Worm (Caenorhabditis elegans) whole organism, L3 larva: Measurements from ENCODE around the gene Y37H2A.1.

ENCODE experiments used
- R02D3.7 ChIP-seq: fragments of 150-350 bp; optimal IDR thresholded peaks from 2 replicates; lab custom pipeline; 2014; ENCODE audit warnings: missing biosample characterization, missing genetic modification characterization
- aly-2 ChIP-seq: fragments of 150-350 bp; optimal IDR thresholded peaks from 2 replicates; lab custom pipeline; 2014; ENCODE audit warnings: missing biosample characterization, missing genetic modification characterization
- ama-1 ChIP-seq: fragments of 150-350 bp; optimal IDR thresholded peaks from 2 replicates; lab custom pipeline; 2018
- ceh-28 ChIP-seq: fragments of 150-350 bp; optimal IDR thresholded peaks from 2 replicates; lab custom pipeline; 2014; ENCODE audit warnings: missing biosample characterization, missing genetic modification reagents, missing genetic modification characterization
- ceh-82 ChIP-seq: fragments of 150-350 bp; optimal IDR thresholded peaks from 2 replicates; lab custom pipeline; 2014; ENCODE audit warnings: missing biosample characterization, missing genetic modification characterization
- ceh-9 ChIP-seq: sonication (generic microtip); optimal IDR thresholded peaks from 2 replicates; lab custom pipeline; 2018; ENCODE audit warnings: missing biosample characterization, missing genetic modification characterization
- daf-12 ChIP-seq: fragments of 150-350 bp; optimal IDR thresholded peaks from 2 replicates; lab custom pipeline; 2014; ENCODE audit warnings: missing biosample characterization, missing genetic modification reagents, missing genetic modification characterization
- egl-27 ChIP-seq: sonication (generic microtip); optimal IDR thresholded peaks from 4 replicates; lab custom pipeline; 2017; ENCODE audit warnings: missing biosample characterization, missing genetic modification reagents, missing genetic modification characterization
- egl-5 ChIP-seq: fragments of 150-350 bp; optimal IDR thresholded peaks from 2 replicates; lab custom pipeline; 2017; ENCODE audit warnings: missing biosample characterization, missing genetic modification reagents, missing genetic modification characterization, inconsistent platforms
- elt-1 ChIP-seq: fragments of 150-350 bp; optimal IDR thresholded peaks from 2 replicates; lab custom pipeline; 2014; ENCODE audit warnings: missing biosample characterization, missing genetic modification characterization
- elt-2 ChIP-seq: sonication (generic microtip); optimal IDR thresholded peaks from 2 replicates; lab custom pipeline; 2016; ENCODE audit warnings: missing genetic modification reagents, mild to moderate bottlenecking, missing genetic modification characterization, missing compliant biosample characterization
- elt-3 ChIP-seq, 3 experiments: fragments of 150-350 bp in 1 of 3; sonication (generic microtip) in 2 of 3; optimal IDR thresholded peaks; 2 replicates in 2 of 3; 4 replicates in 1 of 3; lab custom pipeline; 2014 to 2017; ENCODE audit warnings: missing biosample characterization in 3 of 3, missing genetic modification characterization in 3 of 3
- eor-1 ChIP-seq, 2 experiments: fragments of 150-350 bp; optimal IDR thresholded peaks; 2 replicates each; lab custom pipeline; 2014 to 2018; ENCODE audit warnings: missing biosample characterization in 2 of 2, missing genetic modification characterization in 2 of 2
- fkh-10 ChIP-seq: sonication (generic microtip); optimal IDR thresholded peaks from 2 replicates; lab custom pipeline; 2017; ENCODE audit warnings: missing biosample characterization, missing genetic modification reagents, missing genetic modification characterization
- fkh-2 ChIP-seq: fragments of 150-350 bp; optimal IDR thresholded peaks from 2 replicates; lab custom pipeline; 2014; ENCODE audit warnings: missing biosample characterization, missing genetic modification reagents, missing genetic modification characterization
- fos-1 ChIP-seq: fragments of 150-350 bp; optimal IDR thresholded peaks from 2 replicates; lab custom pipeline; 2014; ENCODE audit warnings: missing biosample characterization, missing genetic modification characterization
- hmg-11 ChIP-seq: sonication (generic microtip); optimal IDR thresholded peaks from 2 replicates; lab custom pipeline; 2016; ENCODE audit warnings: missing genetic modification characterization, missing compliant biosample characterization
- jun-1 ChIP-seq: fragments of 150-350 bp; optimal IDR thresholded peaks from 2 replicates; lab custom pipeline; 2014; ENCODE audit warnings: missing biosample characterization, missing genetic modification reagents, missing genetic modification characterization
- lin-15B ChIP-seq: fragments of 150-350 bp; optimal IDR thresholded peaks from 2 replicates; lab custom pipeline; 2014; ENCODE audit warnings: missing biosample characterization, missing genetic modification characterization
- lin-39 ChIP-seq: fragments of 150-350 bp; optimal IDR thresholded peaks from 2 replicates; lab custom pipeline; 2018; ENCODE audit warnings: missing biosample characterization, missing genetic modification reagents, missing genetic modification characterization
- lsy-12 ChIP-seq: sonication (generic microtip); optimal IDR thresholded peaks from 2 replicates; lab custom pipeline; 2016; ENCODE audit warnings: mild to moderate bottlenecking, missing genetic modification characterization, missing compliant biosample characterization
- mdl-1 ChIP-seq: fragments of 150-350 bp; optimal IDR thresholded peaks from 2 replicates; lab custom pipeline; 2014; ENCODE audit warnings: missing biosample characterization, missing genetic modification characterization
- nfya-1 ChIP-seq: sonication (generic microtip); optimal IDR thresholded peaks from 2 replicates; lab custom pipeline; 2017; ENCODE audit warnings: missing genetic modification characterization, mild to moderate bottlenecking, missing compliant biosample characterization, antibody characterized with exemption, moderate library complexity; ENCODE audit not compliant: insufficient read depth
- nhr-11 ChIP-seq: fragments of 150-350 bp; optimal IDR thresholded peaks from 2 replicates; lab custom pipeline; 2014; ENCODE audit warnings: missing biosample characterization, missing genetic modification characterization
- nhr-12 ChIP-seq: fragments of 150-350 bp; optimal IDR thresholded peaks from 2 replicates; lab custom pipeline; 2014; ENCODE audit warnings: missing biosample characterization, missing genetic modification characterization
- nhr-23 ChIP-seq: fragments of 150-350 bp; optimal IDR thresholded peaks from 2 replicates; lab custom pipeline; 2014; ENCODE audit warnings: missing biosample characterization, missing genetic modification reagents, missing genetic modification characterization
- nhr-237 ChIP-seq: fragments of 150-350 bp; optimal IDR thresholded peaks from 2 replicates; lab custom pipeline; 2014; ENCODE audit warnings: missing biosample characterization, missing genetic modification characterization
- nhr-25 ChIP-seq: sonication (generic microtip); optimal IDR thresholded peaks from 2 replicates; lab custom pipeline; 2017; ENCODE audit warnings: missing biosample characterization, missing genetic modification characterization
- nhr-28 ChIP-seq: fragments of 150-350 bp; optimal IDR thresholded peaks from 2 replicates; lab custom pipeline; 2014; ENCODE audit warnings: missing biosample characterization, missing genetic modification characterization
- nhr-43 ChIP-seq: sonication (generic microtip); optimal IDR thresholded peaks from 2 replicates; lab custom pipeline; 2016; ENCODE audit warnings: mild to moderate bottlenecking, missing genetic modification characterization, missing compliant biosample characterization; ENCODE audit not compliant: poor library complexity, severe bottlenecking
- nhr-67 ChIP-seq: fragments of 150-350 bp; optimal IDR thresholded peaks from 2 replicates; lab custom pipeline; 2014; ENCODE audit warnings: missing biosample characterization, missing genetic modification characterization
- nhr-76 ChIP-seq: fragments of 150-350 bp; sonication (generic microtip); optimal IDR thresholded peaks from 5 replicates; lab custom pipeline; 2014; ENCODE audit warnings: missing biosample characterization, missing genetic modification characterization
- nhr-77 ChIP-seq: fragments of 150-350 bp; optimal IDR thresholded peaks from 2 replicates; lab custom pipeline; 2014; ENCODE audit warnings: missing biosample characterization, missing genetic modification characterization
- pha-4 ChIP-seq: fragments of 150-350 bp; optimal IDR thresholded peaks from 2 replicates; lab custom pipeline; 2014; ENCODE audit warnings: missing biosample characterization, missing genetic modification reagents, missing genetic modification characterization
- pqm-1 ChIP-seq: fragments of 150-350 bp; optimal IDR thresholded peaks from 2 replicates; lab custom pipeline; 2017; ENCODE audit warnings: missing biosample characterization, missing genetic modification characterization, inconsistent platforms
- sea-2 ChIP-seq: fragments of 150-350 bp; sonication (generic microtip); optimal IDR thresholded peaks from 4 replicates; lab custom pipeline; 2014; ENCODE audit warnings: missing biosample characterization, missing genetic modification reagents, missing genetic modification characterization
- skn-1 ChIP-seq: fragments of 150-350 bp; optimal IDR thresholded peaks from 2 replicates; lab custom pipeline; 2014; ENCODE audit warnings: missing biosample characterization, missing genetic modification characterization
- snpc-4 ChIP-seq: fragments of 150-350 bp; optimal IDR thresholded peaks from 2 replicates; lab custom pipeline; 2014; ENCODE audit warnings: missing biosample characterization, missing genetic modification characterization
- tbx-2 ChIP-seq: sonication (generic microtip); optimal IDR thresholded peaks from 2 replicates; lab custom pipeline; 2016; ENCODE audit warnings: mild to moderate bottlenecking, missing genetic modification characterization, missing compliant biosample characterization
- unc-39 ChIP-seq: sonication (generic microtip); optimal IDR thresholded peaks from 4 replicates; lab custom pipeline; 2017; ENCODE audit warnings: missing biosample characterization, missing genetic modification characterization
- unc-62 ChIP-seq: fragments of 150-350 bp; sonication (generic microtip); optimal IDR thresholded peaks from 4 replicates; lab custom pipeline; 2014; ENCODE audit warnings: missing biosample characterization, missing genetic modification reagents, missing genetic modification characterization
- zag-1 ChIP-seq: fragments of 150-350 bp; optimal IDR thresholded peaks from 2 replicates; lab custom pipeline; 2014; ENCODE audit warnings: missing biosample characterization, missing genetic modification characterization
- ztf-11 ChIP-seq: fragments of 150-350 bp; optimal IDR thresholded peaks from 2 replicates; lab custom pipeline; 2014; ENCODE audit warnings: missing biosample characterization, missing genetic modification characterization
- ztf-4 ChIP-seq: fragments of 150-350 bp; optimal IDR thresholded peaks from 2 replicates; lab custom pipeline; 2014; ENCODE audit warnings: missing biosample characterization, missing genetic modification characterization

Y37H2A.1 gene

DNA sequence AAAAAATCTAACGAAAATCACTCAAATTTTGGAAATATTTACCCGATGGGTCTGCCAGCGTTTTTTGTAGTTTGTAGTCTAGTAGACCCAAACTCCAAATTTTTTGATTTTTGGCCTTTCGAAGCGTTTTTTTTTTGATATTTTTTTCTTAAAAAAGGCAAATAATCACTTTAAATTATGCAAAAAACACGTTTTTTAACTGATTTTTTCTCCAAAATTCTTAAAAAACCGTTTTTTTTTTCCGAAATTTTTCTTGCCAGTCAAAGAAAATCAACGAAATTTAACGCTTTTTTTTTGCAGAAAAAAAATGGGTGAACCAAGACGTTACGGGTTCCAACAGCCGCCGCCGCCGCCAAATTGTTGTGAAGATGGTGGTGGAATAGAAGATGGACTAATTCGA is at the start of gene Y37H2A.1:
Y37H2A.1 (plus strand) TSS at position 301 of the 400 bp plus-strand sequence.
- no peak for TF ChIP-seq ama-1 (lab: Kevin White, UChicago)
- TF ChIP-seq pqm-1, result no peak
- no peak for TF ChIP-seq lsy-12 (tag; lab: Kevin White, UChicago)
- TF ChIP-seq daf-12 (tag; lab: Kevin White, UChicago), result no peak
- TF ChIP-seq tbx-2, result no peak
- TF ChIP-seq, all 47 proteins: peak for 0

- no peak for TF ChIP-seq skn-1
- TF ChIP-seq nhr-76 (tag; lab: Kevin White, UChicago), result no peak
- TF ChIP-seq hmg-11 (tag; lab: Kevin White, UChicago), result no peak
- no peak for TF ChIP-seq pha-4
- TF ChIP-seq nhr-23 (tag; lab: Kevin White, UChicago), result no peak
- no peak for TF ChIP-seq nhr-43
- no peak for TF ChIP-seq aly-2
- TF ChIP-seq fos-1 (tag; lab: Kevin White, UChicago), result no peak
- no peak for TF ChIP-seq egl-27 (tag; lab: Kevin White, UChicago)
- TF ChIP-seq ztf-11 (tag; lab: Kevin White, UChicago), result no peak
- TF ChIP-seq ztf-4 (tag; lab: Kevin White, UChicago), result no peak
- no peak for TF ChIP-seq pqm-1
- TF ChIP-seq sea-2, result no peak
- TF ChIP-seq zag-1 (tag; lab: Kevin White, UChicago), result no peak
- TF ChIP-seq daf-12 (tag; lab: Kevin White, UChicago), result no peak
- no peak for TF ChIP-seq nhr-11 (tag; lab: Kevin White, UChicago)
- no peak for TF ChIP-seq nhr-67 (tag; lab: Kevin White, UChicago)
- TF ChIP-seq nhr-12 (tag; lab: Kevin White, UChicago), result no peak
Observed at ce11 chrV:18066257-18066783, 41.7 kb upstream of the Y37H2A.1 start, which contains the start of gene Y59A8B.8. Y59A8B.8 (minus strand) TSS chrV:18066307.

ce11 chrV:18069195-18069594 is 38.9 kb upstream of the Y37H2A.1 start:
- peak; percentile 25 for TF ChIP-seq lin-15B (tag; lab: Kevin White, UChicago)

DNA sequence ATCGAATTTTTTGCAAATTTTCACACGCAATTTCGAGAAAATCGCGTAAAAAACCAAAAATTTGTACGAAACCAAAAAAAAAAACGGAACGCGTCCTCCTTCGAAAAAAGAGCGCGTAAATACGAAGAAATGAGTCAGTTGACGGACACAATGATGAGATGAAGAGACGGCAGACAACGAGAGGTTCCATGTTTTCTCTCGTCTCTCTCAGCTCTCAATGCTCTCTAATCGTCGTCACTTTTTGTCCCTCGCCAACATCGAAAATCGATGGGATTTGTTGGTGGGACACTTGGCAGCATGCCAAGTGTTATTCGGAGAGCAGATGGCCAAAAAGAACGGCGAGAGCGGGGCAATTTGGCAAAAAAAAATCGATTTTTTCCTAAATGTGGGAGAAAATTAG is 28.9 kb upstream of the Y37H2A.1 start:
- TF ChIP-seq daf-12 (tag; lab: Kevin White, UChicago), result no peak
- TF ChIP-seq ceh-28, result peak; percentile 96
- TF ChIP-seq elt-3 (tag; optimal IDR thresholded peaks at IDR 0.05; lab: Kevin White, UChicago), result no peak
- TF ChIP-seq ceh-82 (tag; lab: Kevin White, UChicago), result peak; percentile 58
- TF ChIP-seq tbx-2, result peak; percentile 28
- peak; percentile 62 for TF ChIP-seq fkh-10 (GFP tag; lab: Kevin White, UChicago)
- peak; percentile 0 for TF ChIP-seq unc-62 (GFP tag; lab: Kevin White, UChicago)
- TF ChIP-seq nhr-28 (tag; lab: Kevin White, UChicago), result no peak
- no peak for TF ChIP-seq aly-2
- TF ChIP-seq snpc-4 (tag; lab: Kevin White, UChicago), result peak; percentile 66
- TF ChIP-seq nhr-25 (tag; lab: Kevin White, UChicago), result no peak
- TF ChIP-seq fos-1 (tag; lab: Kevin White, UChicago), result no peak
- TF ChIP-seq fkh-2 (tag; lab: Kevin White, UChicago), result peak; percentile 17
- TF ChIP-seq nhr-237 (tag; lab: Kevin White, UChicago), result no peak
- TF ChIP-seq unc-39, result no peak
- no peak for TF ChIP-seq nhr-11 (tag; lab: Kevin White, UChicago)
- TF ChIP-seq nhr-12 (tag; lab: Kevin White, UChicago), result no peak
- no peak for TF ChIP-seq ceh-9 (tag; lab: Kevin White, UChicago)
- peak; percentile 20 for TF ChIP-seq elt-2
- TF ChIP-seq nfya-1 (tag; lab: Kevin White, UChicago), result peak; percentile 89
- TF ChIP-seq ztf-4 (tag; lab: Kevin White, UChicago), result no peak
- TF ChIP-seq hmg-11 (tag; lab: Kevin White, UChicago), result peak; percentile 79
- TF ChIP-seq egl-27 (tag; lab: Kevin White, UChicago), result no peak
- no peak for TF ChIP-seq mdl-1
- peak; percentile 57 for TF ChIP-seq R02D3.7
- TF ChIP-seq nhr-77, result no peak
- peak; percentile 85 for TF ChIP-seq skn-1
- TF ChIP-seq lin-39, result peak; percentile 65
- TF ChIP-seq pha-4, result peak; percentile 82
- TF ChIP-seq nhr-67 (tag; lab: Kevin White, UChicago), result no peak
- TF ChIP-seq elt-1 (tag; lab: Kevin White, UChicago), result no peak
- no peak for TF ChIP-seq ztf-11 (tag; lab: Kevin White, UChicago)
- TF ChIP-seq ama-1 (lab: Kevin White, UChicago), result peak; percentile 20
- no peak for TF ChIP-seq eor-1 (tag; optimal IDR thresholded peaks at IDR 0.05; lab: Kevin White, UChicago)
- TF ChIP-seq jun-1 (tag; lab: Kevin White, UChicago), result peak; percentile 54
- peak; percentile 67 for TF ChIP-seq egl-5 (tag; lab: Kevin White, UChicago)
- TF ChIP-seq nhr-23 (tag; lab: Kevin White, UChicago), result peak; percentile 42
- TF ChIP-seq sea-2, result peak; percentile 95
- peak; percentile 56 for TF ChIP-seq zag-1 (tag; lab: Kevin White, UChicago)
- peak; percentile 67 for TF ChIP-seq lin-15B (tag; lab: Kevin White, UChicago)
- TF ChIP-seq, all 47 proteins: peak for 21
